Fruit fly (Drosophila melanogaster): ENCODE data around the gene CG2493.

Gene CG2493

DNA sequence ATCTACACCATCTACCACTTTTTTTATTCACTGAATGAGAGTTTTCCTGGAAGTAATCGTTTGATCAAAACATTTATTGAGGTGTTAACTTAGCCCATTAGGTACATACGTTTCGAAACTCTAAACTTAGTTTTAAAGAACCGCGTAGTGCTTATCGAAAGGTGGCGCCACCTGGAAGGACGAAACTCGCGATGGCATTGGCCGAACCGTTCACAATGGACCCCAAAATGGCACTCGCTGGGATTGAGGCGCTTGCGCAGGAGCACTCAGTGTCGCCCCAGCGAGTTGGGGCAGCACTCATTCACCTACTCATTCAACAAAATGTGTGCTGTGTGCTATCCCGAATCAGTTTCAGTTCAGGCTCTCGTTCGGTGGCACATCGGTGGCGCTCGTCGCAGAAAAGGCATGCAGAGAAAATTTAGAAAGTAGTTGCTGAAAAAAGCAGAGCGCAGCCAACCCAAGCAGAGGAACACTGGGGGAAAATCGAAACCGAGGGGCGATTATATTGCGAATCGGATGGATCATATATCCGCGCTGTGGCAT is 37.3 kb downstream of the CG2493 start, which contains the start of gene CG31688:
Gene CG31688, plus strand, starts transcription at position 346 of the 543 bp plus-strand sequence.
- no peak for TF ChIP-seq psq (optimal IDR thresholded peaks at IDR 0.05)
- no peak for TF ChIP-seq insv (optimal IDR thresholded peaks at IDR 0.05)
- no peak for TF ChIP-seq Myc (optimal IDR thresholded peaks at IDR 0.05)
- TF ChIP-seq ttk (optimal IDR thresholded peaks at IDR 0.05), result no peak
- no peak for TF ChIP-seq Sin3A (optimal IDR thresholded peaks at IDR 0.05)
- TF ChIP-seq h (optimal IDR thresholded peaks at IDR 0.05), result no peak

DNA sequence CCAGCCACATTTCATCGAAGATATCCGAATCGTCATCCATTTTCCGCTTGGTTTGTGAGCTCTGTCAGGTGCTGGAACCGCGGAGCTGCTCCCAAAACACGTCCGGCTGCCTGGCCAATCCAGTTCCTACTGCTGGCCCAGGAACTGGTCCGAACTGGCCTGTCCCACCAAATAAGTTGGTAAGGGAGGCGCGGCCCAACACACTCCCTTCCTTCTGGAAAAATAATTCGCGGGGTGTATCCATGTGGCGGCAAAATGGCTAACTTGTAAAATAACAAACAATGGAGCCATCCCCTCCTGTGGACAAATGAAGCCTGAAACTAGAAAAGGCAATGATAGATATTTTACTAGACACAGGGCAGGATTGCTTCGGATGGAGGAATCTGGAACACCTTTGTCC is 38.7 kb downstream of the CG2493 start, which contains the start of gene CG15130:
Gene CG15130, minus strand, starts transcription at position 101 of the 400 bp plus-strand sequence.
- no peak for TF ChIP-seq Myc (optimal IDR thresholded peaks at IDR 0.05)
- TF ChIP-seq h (optimal IDR thresholded peaks at IDR 0.05), result no peak

DNA sequence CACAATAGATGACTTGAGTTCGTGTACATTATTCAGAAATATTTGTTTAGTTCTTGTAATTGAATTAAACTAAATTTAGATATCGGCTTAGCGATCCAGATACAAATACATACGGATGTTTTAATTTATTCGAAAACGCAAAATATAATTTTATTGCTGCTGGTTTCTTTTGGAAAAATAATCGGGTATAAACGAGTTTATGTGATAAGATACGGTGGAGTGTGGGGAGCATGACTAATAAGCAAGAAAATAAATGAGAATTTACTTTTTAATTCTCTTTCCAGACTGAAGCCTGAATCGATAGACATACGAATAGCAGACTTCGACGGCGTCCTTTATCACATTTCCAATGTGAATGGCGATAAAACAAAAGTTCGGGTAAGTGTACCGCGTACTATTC is 43.2 kb downstream of the CG2493 start:
- TF ChIP-seq psq (optimal IDR thresholded peaks at IDR 0.05) (no peak), insv (optimal IDR thresholded peaks at IDR 0.05) (no peak), Myc (optimal IDR thresholded peaks at IDR 0.05) (no peak), h (optimal IDR thresholded peaks at IDR 0.05) (no peak), ttk (optimal IDR thresholded peaks at IDR 0.05) (no peak), Sin3A (optimal IDR thresholded peaks at IDR 0.05) (no peak)

DNA sequence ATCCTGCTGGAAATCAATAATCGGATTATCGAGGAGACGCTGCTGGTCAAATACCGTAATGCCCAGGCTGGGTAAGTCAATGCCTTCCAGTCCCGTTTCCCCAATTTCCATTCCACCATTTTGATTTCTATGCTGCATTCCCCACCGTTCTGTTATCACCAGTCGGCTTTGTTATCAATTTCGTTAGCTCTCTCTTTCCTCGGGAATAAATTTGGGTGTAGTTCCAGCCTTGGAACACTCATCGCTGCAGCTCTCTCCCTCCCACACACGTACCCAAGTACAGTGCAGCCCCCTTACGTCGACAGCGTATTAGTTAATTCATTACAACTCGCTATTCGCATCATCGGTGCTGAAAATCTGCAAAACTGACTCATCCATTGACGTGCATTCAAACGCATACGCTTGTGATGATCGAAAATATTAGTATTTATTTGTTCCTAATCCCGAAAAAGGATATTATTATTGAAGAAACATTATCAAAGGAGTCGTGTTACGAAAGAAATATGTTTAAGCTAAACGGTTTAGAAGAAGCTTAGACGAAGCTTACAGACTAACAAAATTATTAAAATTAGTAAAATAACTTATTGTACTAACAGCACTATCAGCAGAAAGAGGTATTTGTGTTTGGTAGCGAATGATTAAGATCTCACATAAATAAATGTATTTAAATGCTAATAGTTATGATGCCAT is 45.5 kb downstream of the CG2493 start:
- TF ChIP-seq Myc (optimal IDR thresholded peaks at IDR 0.05), result no peak
- TF ChIP-seq ttk (optimal IDR thresholded peaks at IDR 0.05), result no peak
- TF ChIP-seq Sin3A (optimal IDR thresholded peaks at IDR 0.05), result no peak
- no peak for TF ChIP-seq h (optimal IDR thresholded peaks at IDR 0.05)

DNA sequence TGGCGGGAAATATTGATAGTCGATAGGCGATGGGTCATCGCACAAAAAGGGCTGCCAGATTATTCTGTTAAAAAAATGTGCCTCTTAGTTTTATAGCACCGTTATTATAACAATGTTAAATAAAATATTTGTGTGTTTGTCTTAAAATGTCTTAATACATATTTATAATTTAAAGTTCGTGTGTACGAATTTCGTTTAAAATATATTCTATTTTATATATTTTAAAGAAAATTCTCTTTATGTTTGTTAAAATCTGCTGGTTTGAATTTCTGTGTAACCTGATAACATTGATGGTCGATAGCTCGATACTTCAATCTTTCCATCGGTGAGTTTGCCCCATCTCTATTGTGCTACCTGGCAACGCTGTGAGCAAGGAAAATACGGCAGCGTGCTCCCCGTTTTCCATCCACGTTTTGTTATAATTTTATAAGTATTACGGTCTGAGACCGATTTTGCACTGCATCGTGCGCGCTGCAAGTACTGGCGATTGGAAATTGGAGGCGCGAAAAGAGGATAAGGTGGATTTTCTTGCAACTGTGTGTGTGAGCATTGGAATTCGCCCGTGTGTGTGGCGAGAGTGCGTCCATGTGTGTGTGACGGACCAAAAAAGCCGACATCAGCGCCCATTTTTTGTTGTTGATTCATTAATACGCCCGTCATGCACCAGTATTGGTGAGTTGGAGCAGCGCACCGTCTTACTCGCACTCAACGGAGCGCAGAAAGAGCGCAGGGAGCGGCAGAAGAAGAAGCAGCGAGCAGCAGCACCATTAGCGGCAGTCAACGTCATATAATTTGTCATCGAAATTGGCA is 46.3 kb downstream of the CG2493 start, which contains the start of the genes CG10949 and Arpc2:
Gene CG10949, minus strand, starts transcription at position 165 of the 810 bp plus-strand sequence.
Gene Arpc2, plus strand, starts transcription at position 304 of the 810 bp plus-strand sequence.
- TF ChIP-seq insv (optimal IDR thresholded peaks at IDR 0.05) (no peak), h (optimal IDR thresholded peaks at IDR 0.05) (no peak), Sin3A (optimal IDR thresholded peaks at IDR 0.05) (no peak), Myc (optimal IDR thresholded peaks at IDR 0.05) (no peak), psq (optimal IDR thresholded peaks at IDR 0.05) (no peak), ttk (optimal IDR thresholded peaks at IDR 0.05) (no peak)

DNA sequence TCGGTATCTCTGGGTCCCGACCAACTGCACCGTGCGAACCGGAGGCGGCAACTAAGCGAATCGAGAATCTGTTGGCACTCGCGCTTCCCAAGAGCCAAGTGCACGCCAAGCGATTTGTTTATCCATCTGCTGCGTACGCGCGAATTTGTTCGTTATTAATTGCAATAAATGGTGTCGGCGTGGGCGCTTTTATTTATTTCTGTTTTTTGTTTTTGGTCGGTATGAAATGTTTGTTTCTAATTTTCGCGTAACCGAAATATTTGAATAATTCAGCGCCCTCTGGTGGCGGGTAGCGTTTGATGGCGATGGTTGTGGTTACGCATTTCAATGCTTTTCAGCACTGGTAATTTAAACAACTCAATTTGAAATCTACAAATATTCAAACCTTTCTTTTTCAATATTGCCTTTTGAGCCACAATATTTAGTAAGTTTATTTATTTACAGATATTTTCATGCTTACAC is 48.5 kb downstream of the CG2493 start, which contains the start of gene CG10947:
Gene CG10947, minus strand, starts transcription at position 51 of the 462 bp plus-strand sequence.
- TF ChIP-seq insv (optimal IDR thresholded peaks at IDR 0.05) (no peak), h (optimal IDR thresholded peaks at IDR 0.05) (no peak), ttk (optimal IDR thresholded peaks at IDR 0.05) (no peak)

DNA sequence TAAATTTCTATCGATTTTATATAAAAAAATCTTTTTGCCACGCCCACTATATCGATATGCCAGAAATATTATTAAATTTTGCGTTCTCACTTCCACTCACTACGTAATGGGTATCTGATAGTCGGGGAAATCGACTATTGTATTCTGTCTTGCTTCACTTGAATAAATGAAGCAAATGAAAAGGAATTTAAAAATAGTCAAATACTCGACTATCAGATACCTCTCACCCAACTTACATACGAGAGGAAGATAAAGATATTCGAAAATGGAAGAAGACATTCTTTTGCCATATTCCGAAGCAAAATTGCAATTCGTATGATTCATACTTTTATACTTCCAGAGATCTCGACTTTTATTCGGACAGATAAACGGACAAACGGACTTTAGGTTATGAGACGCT is 49.4 kb downstream of the CG2493 start:
- no peak for TF ChIP-seq Sin3A (optimal IDR thresholded peaks at IDR 0.05)
- TF ChIP-seq psq (optimal IDR thresholded peaks at IDR 0.05), result no peak
- no peak for TF ChIP-seq ttk (optimal IDR thresholded peaks at IDR 0.05)
- TF ChIP-seq h (optimal IDR thresholded peaks at IDR 0.05), result no peak
- TF ChIP-seq Myc (optimal IDR thresholded peaks at IDR 0.05), result no peak
- TF ChIP-seq insv (optimal IDR thresholded peaks at IDR 0.05), result no peak
